Worm (Caenorhabditis elegans) whole organism, L4 larva: Measurements from ENCODE around the gene srg-45.

Experiments
- Y5F2A.4 ChIP-seq: fragments of 200-800 bp; sonication (Bioruptor generic); optimal IDR thresholded peaks from 2 replicates; lab custom pipeline; 2018; ENCODE audit warnings: mild to moderate bottlenecking, missing genetic modification characterization, missing compliant biosample characterization
- ceh-20 ChIP-seq: fragments of 200-800 bp; sonication (Bioruptor generic); IDR thresholded peaks from 2 replicates; pipeline ENCODE4 v1.3.6; 2022; ENCODE audit warnings: missing genetic modification reagents, missing genetic modification characterization, missing compliant biosample characterization
- fos-1 ChIP-seq: fragments of 150-350 bp; optimal IDR thresholded peaks from 2 replicates; lab custom pipeline; 2014; ENCODE audit warnings: missing biosample characterization, missing genetic modification characterization
- hif-1 ChIP-seq, 2 experiments: sonication (generic microtip); optimal IDR thresholded peaks; 2 replicates each; lab custom pipeline; 2016 to 2017; ENCODE audit warnings: missing compliant biosample characterization in 2 of 2, missing genetic modification characterization in 2 of 2, missing genetic modification reagents in 2 of 2, missing genotype in 2 of 2, mild to moderate bottlenecking in 1 of 2
- lir-3 ChIP-seq: sonication (generic microtip); optimal IDR thresholded peaks from 2 replicates; lab custom pipeline; 2016; ENCODE audit warnings: mild to moderate bottlenecking, missing genetic modification characterization, missing compliant biosample characterization
- lsy-2 ChIP-seq, 2 experiments: fragments of 150-350 bp in 1 of 2; sonication (generic microtip) in 1 of 2; optimal IDR thresholded peaks; 2 replicates each; lab custom pipeline; 2014 to 2017; ENCODE audit warnings: missing biosample characterization in 2 of 2, missing genetic modification characterization in 2 of 2
- mep-1 ChIP-seq: fragments of 150-350 bp; sonication (generic microtip); optimal IDR thresholded peaks from 3 replicates; lab custom pipeline; 2014; ENCODE audit warnings: missing biosample characterization, missing genetic modification characterization
- nhr-25 ChIP-seq: sonication (generic microtip); optimal IDR thresholded peaks from 2 replicates; lab custom pipeline; 2017; ENCODE audit warnings: missing genetic modification characterization, mild to moderate bottlenecking, missing compliant biosample characterization, antibody characterized with exemption, moderate library complexity, borderline replicate concordance; ENCODE audit not compliant: insufficient read depth
- nhr-42 ChIP-seq: fragments of 200-800 bp; sonication (Bioruptor generic); IDR thresholded peaks from 2 replicates; pipeline ENCODE4 v1.3.6; 2022; ENCODE audit warnings: missing genetic modification characterization, missing compliant biosample characterization
- skn-1 ChIP-seq: fragments of 150-350 bp; optimal IDR thresholded peaks from 2 replicates; lab custom pipeline; 2014; ENCODE audit warnings: missing biosample characterization, missing genetic modification characterization
- unc-130 ChIP-seq: sonication (generic microtip); optimal IDR thresholded peaks from 2 replicates; lab custom pipeline; 2016; ENCODE audit warnings: missing genetic modification reagents, missing genetic modification characterization, missing compliant biosample characterization
- vab-7 ChIP-seq: fragments of 200-800 bp; sonication (Bioruptor generic); IDR thresholded peaks from 2 replicates; pipeline ENCODE4 v1.3.6; 2022; ENCODE audit warnings: missing genetic modification reagents, missing genetic modification characterization, missing compliant biosample characterization
- zag-1 ChIP-seq: fragments of 150-350 bp; optimal IDR thresholded peaks from 2 replicates; lab custom pipeline; 2014; ENCODE audit warnings: missing biosample characterization, missing genetic modification characterization
- ztf-11 ChIP-seq: fragments of 150-350 bp; optimal IDR thresholded peaks from 2 replicates; lab custom pipeline; 2014; ENCODE audit warnings: missing biosample characterization, missing genetic modification characterization

DNA sequence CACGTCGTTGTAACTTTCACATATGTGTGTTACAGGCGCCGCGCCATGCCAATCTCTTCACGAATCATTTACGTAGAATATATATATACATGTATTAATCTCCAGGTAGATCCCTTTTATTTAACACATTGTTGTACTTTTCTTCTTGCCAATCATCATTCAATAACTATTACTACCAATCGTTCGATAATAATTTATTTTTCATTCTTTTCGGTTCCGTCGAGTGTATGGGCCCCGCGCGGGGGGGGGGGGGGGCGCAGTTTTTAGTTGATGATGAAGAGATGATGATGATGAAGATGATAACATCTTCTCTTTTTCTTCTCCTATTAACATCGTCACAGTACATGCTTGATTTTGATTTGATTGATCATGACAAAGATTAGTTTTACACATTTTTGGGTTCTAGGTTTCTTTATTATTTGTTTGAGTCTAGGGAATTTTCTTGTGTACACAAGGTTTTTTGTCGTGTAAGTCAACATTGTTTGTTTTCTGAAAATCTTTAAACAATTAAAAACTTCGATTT, 8.0 kb upstream of the srg-45 start:
- TF ChIP-seq ceh-20 (GFP tag; lab: Robert Waterston, UW) (no peak), skn-1 (no peak), vab-7 (GFP tag; lab: Robert Waterston, UW) (no peak), fos-1 (tag; lab: Kevin White, UChicago) (no peak), mep-1 (tag; lab: Kevin White, UChicago) (no peak), lir-3 (tag; lab: Kevin White, UChicago) (no peak), hif-1 (tag; optimal IDR thresholded peaks at IDR 0.05; lab: Kevin White, UChicago) (no peak), nhr-25 (no peak), unc-130 (no peak), nhr-42 (GFP tag; lab: Robert Waterston, UW) (no peak), lsy-2 (tag; optimal IDR thresholded peaks at IDR 0.05; lab: Kevin White, UChicago) (no peak), zag-1 (tag; lab: Kevin White, UChicago) (no peak), Y5F2A.4 (no peak), ztf-11 (tag; lab: Kevin White, UChicago) (no peak)
